Fruit fly (Drosophila melanogaster): ENCODE data around the gene ND-ACP.

DNA sequence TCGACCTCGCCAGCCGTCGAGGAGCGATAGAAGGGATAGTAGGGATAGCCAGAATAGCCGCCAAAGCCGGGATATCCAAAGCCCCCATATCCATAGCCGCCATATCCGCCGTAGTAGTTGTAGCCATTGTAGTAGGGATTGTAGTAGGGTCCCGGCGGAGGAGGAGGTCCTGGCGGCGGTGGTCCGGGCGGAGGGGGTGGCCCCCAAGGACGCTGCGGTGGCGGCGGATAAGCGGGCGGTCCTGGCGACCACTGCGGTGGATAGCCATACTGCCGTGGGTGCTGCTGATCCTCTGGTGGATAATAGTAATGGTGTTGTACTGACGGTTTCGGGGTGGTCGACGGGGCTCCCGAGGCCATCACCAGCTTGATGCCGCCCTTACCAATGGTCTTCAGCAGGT lies 7.6 kb upstream of the ND-ACP start:
- TF ChIP-seq CG2202 (tag; optimal IDR thresholded peaks at IDR 0.05) (no peak), row (GFP tag; IDR thresholded peaks at IDR 0.05) (no peak), CG4360 (GFP tag; IDR thresholded peaks at IDR 0.05) (no peak), ERR (GFP tag; optimal IDR thresholded peaks at IDR 0.05) (no peak), CG14710 (tag; optimal IDR thresholded peaks at IDR 0.05) (no peak), Meics (GFP tag; optimal IDR thresholded peaks at IDR 0.05) (no peak), CG6683 (GFP tag; optimal IDR thresholded peaks at IDR 0.05) (no peak), CG15696 (tag; optimal IDR thresholded peaks at IDR 0.05) (no peak), CG7357 (GFP tag; IDR thresholded peaks at IDR 0.05) (no peak), HLH3B (GFP tag; IDR thresholded peaks at IDR 0.05) (no peak), Mad (GFP tag; optimal IDR thresholded peaks at IDR 0.05) (no peak)
